Fruit fly (Drosophila melanogaster) S2 (cell line): ENCODE measurements around the gene CG13077.

Experiments used
- CG8478 ChIP-seq: fragments of >200 bp; optimal IDR thresholded peaks from 2 replicates; lab custom pipeline; 2018
- CTCF ChIP-seq, 2 experiments: fragments of >200 bp; optimal IDR thresholded peaks; 2 replicates each; lab custom pipeline; 2018

dm6 chr2L:19572496-19573317, 7.0 kb downstream of the CG13077 start:
- TF ChIP-seq CG8478 (lab: Kevin White, UChicago): no peak
- no peak for TF ChIP-seq CTCF (optimal IDR thresholded peaks at IDR 0.05; lab: Kevin White, UChicago)
